Fruit fly (Drosophila melanogaster) whole organism, embryonic: ENCODE data around the gene CG15431.

Experiments used
- CG10147 ChIP-seq: fragments of 200-800 bp; sonication (Bioruptor generic); optimal IDR thresholded peaks from 2 replicates; lab custom pipeline; 2019; ENCODE audit warnings: missing biosample characterization, mild to moderate bottlenecking, missing genetic modification characterization, moderate library complexity
- CG10274 ChIP-seq: fragments of 200-800 bp; sonication (Bioruptor generic); optimal IDR thresholded peaks from 3 replicates; lab custom pipeline; 2017; ENCODE audit warnings: missing biosample characterization, mild to moderate bottlenecking, missing genetic modification characterization
- CG10462 ChIP-seq: fragments of 200-800 bp; sonication (Bioruptor generic); optimal IDR thresholded peaks from 2 replicates; lab custom pipeline; 2016; ENCODE audit warnings: missing biosample characterization, missing genetic modification characterization
- CG11398 ChIP-seq: fragments of 200-800 bp; sonication (Bioruptor generic); optimal IDR thresholded peaks from 2 replicates; lab custom pipeline; 2016; ENCODE audit warnings: missing biosample characterization, missing genetic modification characterization
- CG12659 ChIP-seq: fragments of 200-800 bp; sonication (Bioruptor generic); optimal IDR thresholded peaks from 3 replicates; lab custom pipeline; 2017; ENCODE audit warnings: mild to moderate bottlenecking, missing biosample characterization, missing genetic modification reagents, missing genetic modification characterization
- CG14710 ChIP-seq: fragments of 200-800 bp; sonication (Bioruptor generic); optimal IDR thresholded peaks from 3 replicates; lab custom pipeline; 2019; ENCODE audit warnings: missing biosample characterization, mild to moderate bottlenecking, missing genetic modification characterization, moderate library complexity
- CG1647 ChIP-seq: fragments of 200-800 bp; sonication (Bioruptor generic); optimal IDR thresholded peaks from 3 replicates; lab custom pipeline; 2016; ENCODE audit warnings: missing biosample characterization, missing genetic modification characterization
- CG16815 ChIP-seq: fragments of 200-800 bp; sonication (Bioruptor generic); optimal IDR thresholded peaks from 3 replicates; lab custom pipeline; 2017; ENCODE audit warnings: missing biosample characterization, mild to moderate bottlenecking, missing genetic modification characterization
- CG17568 ChIP-seq: fragments of 200-800 bp; sonication (Bioruptor generic); optimal IDR thresholded peaks from 2 replicates; lab custom pipeline; 2018; ENCODE audit warnings: missing biosample characterization, mild to moderate bottlenecking, missing genetic modification characterization, moderate library complexity
- CG18599 ChIP-seq: fragments of 200-800 bp; sonication (Bioruptor generic); optimal IDR thresholded peaks from 3 replicates; lab custom pipeline; 2017; ENCODE audit warnings: missing biosample characterization, missing genetic modification characterization, mild to moderate bottlenecking, moderate library complexity, missing genetic modification reagents
- CG2199 ChIP-seq: fragments of 200-800 bp; sonication (Bioruptor generic); IDR thresholded peaks from 3 replicates; pipeline ENCODE4 v1.3.6; 2022; ENCODE audit warnings: missing biosample characterization, missing genetic modification characterization
- CG32532 ChIP-seq: fragments of 200-800 bp; sonication (Bioruptor generic); IDR thresholded peaks from 2 replicates; pipeline ENCODE4 v1.3.6; 2022; ENCODE audit warnings: missing biosample characterization, missing genetic modification characterization
- CG34376 ChIP-seq: fragments of 200-800 bp; sonication (Bioruptor generic); optimal IDR thresholded peaks from 2 replicates; lab custom pipeline; 2018; ENCODE audit warnings: missing biosample characterization, mild to moderate bottlenecking, missing genetic modification characterization
- CG6791 ChIP-seq: fragments of 200-800 bp; sonication (Bioruptor generic); IDR thresholded peaks from 3 replicates; pipeline ENCODE4 v1.3.6; 2022; ENCODE audit warnings: missing biosample characterization, missing genetic modification characterization; ENCODE audit not compliant: partially characterized antibody
- CG7786 ChIP-seq: fragments of 200-800 bp; sonication (Bioruptor generic); optimal IDR thresholded peaks from 2 replicates; lab custom pipeline; 2016; ENCODE audit warnings: missing biosample characterization, missing genetic modification characterization
- CG8281 ChIP-seq: fragments of 200-800 bp; sonication (Bioruptor generic); optimal IDR thresholded peaks from 2 replicates; lab custom pipeline; 2018; ENCODE audit warnings: missing biosample characterization, mild to moderate bottlenecking, missing genetic modification characterization, moderate library complexity
- CG8944 ChIP-seq: fragments of 200-800 bp; sonication (Bioruptor generic); optimal IDR thresholded peaks from 3 replicates; lab custom pipeline; 2016; ENCODE audit warnings: missing biosample characterization, missing genetic modification characterization
- CG9727 ChIP-seq: fragments of 200-800 bp; sonication (Bioruptor generic); optimal IDR thresholded peaks from 3 replicates; lab custom pipeline; 2017; ENCODE audit warnings: missing biosample characterization, mild to moderate bottlenecking, missing genetic modification characterization
- CoRest ChIP-seq: fragments of 200-800 bp; sonication (Bioruptor generic); optimal IDR thresholded peaks from 3 replicates; lab custom pipeline; 2018; ENCODE audit warnings: missing biosample characterization, mild to moderate bottlenecking, missing genetic modification characterization, moderate library complexity
- Dbx ChIP-seq: fragments of 200-800 bp; sonication (Bioruptor generic); IDR thresholded peaks from 3 replicates; pipeline ENCODE4 v1.3.6; 2022; ENCODE audit warnings: missing biosample characterization, missing genetic modification characterization
- H15 ChIP-seq: fragments of 200-800 bp; sonication (Bioruptor generic); IDR thresholded peaks from 3 replicates; pipeline ENCODE4 v1.3.6; 2022; ENCODE audit warnings: missing biosample characterization, missing genetic modification characterization
- Med ChIP-seq: fragments of 200-800 bp; sonication (Bioruptor generic); peaks from one replicate; lab custom pipeline; 2016; ENCODE audit warnings: missing biosample characterization, missing genetic modification characterization, mild to moderate bottlenecking, inconsistent platforms, moderate library complexity
- NFAT ChIP-seq: fragments of 200-800 bp; sonication (Bioruptor generic); IDR thresholded peaks from 2 replicates; pipeline ENCODE4 v1.3.6; 2022; ENCODE audit warnings: missing biosample characterization, missing genetic modification characterization
- Pdp1 ChIP-seq, 2 experiments: fragments of 200-800 bp; sonication (Bioruptor generic); optimal IDR thresholded peaks; 3 replicates each; lab custom pipeline; 2016; ENCODE audit warnings: missing biosample characterization in 2 of 2, missing genetic modification characterization in 2 of 2, mild to moderate bottlenecking in 1 of 2, moderate library complexity in 1 of 2
- Ssrp ChIP-seq: fragments of 200-800 bp; sonication (Bioruptor generic); optimal IDR thresholded peaks from 2 replicates; lab custom pipeline; 2018; ENCODE audit warnings: missing biosample characterization, mild to moderate bottlenecking, missing genetic modification characterization, moderate library complexity
- Stat92E ChIP-seq, 3 experiments: fragments of >200 bp in 2 of 3; fragments of 200-800 bp in 1 of 3; sonication (Bioruptor generic) in 1 of 3; optimal IDR thresholded peaks; 2 replicates each; lab custom pipeline; 2017 to 2019; ENCODE audit warnings: missing biosample characterization in 3 of 3, missing genetic modification characterization in 3 of 3, mild to moderate bottlenecking in 1 of 3, moderate library complexity in 1 of 3
- ara ChIP-seq: fragments of 200-800 bp; sonication (Bioruptor generic); IDR thresholded peaks from 2 replicates; pipeline ENCODE4 v1.3.6; 2022; ENCODE audit warnings: missing biosample characterization, missing genetic modification characterization
- chn ChIP-seq: fragments of 200-800 bp; sonication (Bioruptor generic); optimal IDR thresholded peaks from 2 replicates; lab custom pipeline; 2016; ENCODE audit warnings: missing biosample characterization, missing genetic modification characterization
- croc ChIP-seq: fragments of 200-800 bp; sonication (Bioruptor generic); conservative IDR thresholded peaks from 3 replicates; pipeline ENCODE4 v1.3.6; 2022; ENCODE audit warnings: missing biosample characterization, missing genetic modification characterization
- dm ChIP-seq: fragments of 200-800 bp; sonication (Bioruptor generic); optimal IDR thresholded peaks from 3 replicates; lab custom pipeline; 2016; ENCODE audit warnings: missing biosample characterization, missing genetic modification characterization
- ems ChIP-seq: fragments of 200-800 bp; sonication (Bioruptor generic); optimal IDR thresholded peaks from 3 replicates; lab custom pipeline; 2016; ENCODE audit warnings: missing biosample characterization, missing genetic modification characterization
- gcm ChIP-seq: fragments of 200-800 bp; sonication (Bioruptor generic); optimal IDR thresholded peaks from 2 replicates; lab custom pipeline; 2019; ENCODE audit warnings: missing biosample characterization, mild to moderate bottlenecking, missing genetic modification characterization, moderate library complexity
- ham ChIP-seq: fragments of 200-800 bp; sonication (Bioruptor generic); IDR thresholded peaks from 2 replicates; pipeline ENCODE4 v1.3.6; 2022; ENCODE audit warnings: missing biosample characterization, missing genetic modification characterization
- hbn ChIP-seq: fragments of 200-800 bp; sonication (Bioruptor generic); IDR thresholded peaks from 2 replicates; pipeline ENCODE4 v1.3.6; 2022; ENCODE audit warnings: missing biosample characterization, missing genetic modification characterization; ENCODE audit not compliant: partially characterized antibody
- her ChIP-seq: fragments of 200-800 bp; sonication (Bioruptor generic); optimal IDR thresholded peaks from 2 replicates; lab custom pipeline; 2016; ENCODE audit warnings: missing biosample characterization, missing genetic modification characterization
- inv ChIP-seq: fragments of 200-800 bp; sonication (Bioruptor generic); IDR thresholded peaks from 2 replicates; pipeline ENCODE4 v1.3.6; 2022; ENCODE audit warnings: missing biosample characterization, missing genetic modification characterization; ENCODE audit not compliant: partially characterized antibody
- ken ChIP-seq: fragments of 200-800 bp; sonication (Bioruptor generic); IDR thresholded peaks from 3 replicates; pipeline ENCODE4 v1.3.6; 2022; ENCODE audit warnings: missing biosample characterization, missing genetic modification characterization
- nom ChIP-seq: fragments of 200-800 bp; sonication (Bioruptor generic); optimal IDR thresholded peaks from 2 replicates; lab custom pipeline; 2017; ENCODE audit warnings: missing biosample characterization, missing genetic modification characterization, mild to moderate bottlenecking, moderate library complexity, missing genetic modification reagents
- odd ChIP-seq: fragments of 200-800 bp; sonication (Bioruptor generic); optimal IDR thresholded peaks from 2 replicates; lab custom pipeline; 2017; ENCODE audit warnings: missing biosample characterization, mild to moderate bottlenecking, missing genetic modification characterization
- pzg ChIP-seq: fragments of 200-800 bp; sonication (Bioruptor generic); optimal IDR thresholded peaks from 3 replicates; lab custom pipeline; 2018; ENCODE audit warnings: missing biosample characterization, mild to moderate bottlenecking, missing genetic modification characterization, moderate library complexity
- sima ChIP-seq: fragments of 200-800 bp; sonication (Bioruptor generic); optimal IDR thresholded peaks from 2 replicates; lab custom pipeline; 2016; ENCODE audit warnings: missing biosample characterization, missing genetic modification characterization
- so ChIP-seq: fragments of 200-800 bp; sonication (Bioruptor generic); IDR thresholded peaks from 3 replicates; pipeline ENCODE4 v1.3.6; 2022; ENCODE audit warnings: missing biosample characterization, missing genetic modification characterization
- sug ChIP-seq: fragments of 200-800 bp; optimal IDR thresholded peaks from 2 replicates; lab custom pipeline; 2019; ENCODE audit warnings: missing biosample characterization, mild to moderate bottlenecking, missing genetic modification characterization, moderate library complexity
- toy ChIP-seq: fragments of 200-800 bp; sonication (Bioruptor generic); IDR thresholded peaks from 2 replicates; pipeline ENCODE4 v1.3.6; 2022; ENCODE audit warnings: missing biosample characterization, missing genetic modification characterization
- trem ChIP-seq: fragments of 200-800 bp; optimal IDR thresholded peaks from 3 replicates; lab custom pipeline; 2019; ENCODE audit warnings: missing biosample characterization, mild to moderate bottlenecking, missing genetic modification characterization, moderate library complexity

The CG15431 gene

dm6 chr2L:4389405-4390115, 51.5 kb downstream of the CG15431 start (continued):
- TF ChIP-seq Pdp1 (GFP tag; optimal IDR thresholded peaks at IDR 0.05; lab: Kevin White, UChicago): peak in 1 of 2 experiments; percentile 76
- no peak for TF ChIP-seq CG10462 (GFP tag; lab: Kevin White, UChicago)
- no peak for TF ChIP-seq CG8944
- TF ChIP-seq CG10147 (GFP tag; lab: Kevin White, UChicago): no peak
- no peak for TF ChIP-seq CG18599 (GFP tag; lab: Kevin White, UChicago)

- peak; percentile 6 for TF ChIP-seq sug (tag; lab: Kevin White, UChicago)
- TF ChIP-seq her (GFP tag; lab: Kevin White, UChicago): no peak
- no peak for TF ChIP-seq CG8281 (tag; lab: Kevin White, UChicago)
- TF ChIP-seq CG34376: peak; percentile 64
- 0 out of 2 replicates have a peak, but pooled peaks have one; percentile 12 for TF ChIP-seq ham (GFP tag; lab: Robert Waterston, UW)
- TF ChIP-seq nom (GFP tag; lab: Kevin White, UChicago): peak; percentile 42
These were observed 53.1 kb downstream of the CG15431 start, which contains the start of gene Tps1 for dm6 chr2L:4388027-4388426. Tps1 (plus strand) TSS chr2L:4388327.

- TF ChIP-seq odd (GFP tag; lab: Kevin White, UChicago): no peak
- no peak for TF ChIP-seq dm
- TF ChIP-seq CG16815 (GFP tag; lab: Kevin White, UChicago): no peak
- TF ChIP-seq chn (GFP tag; lab: Kevin White, UChicago): no peak
- TF ChIP-seq CG2199: no peak
- no peak for TF ChIP-seq CG12659 (GFP tag; lab: Kevin White, UChicago)
- no peak for TF ChIP-seq CG32532 (GFP tag; lab: Robert Waterston, UW)
- TF ChIP-seq Ssrp: no peak
- no peak for TF ChIP-seq CG9727
- peak; percentile 51 for TF ChIP-seq CoRest (tag; lab: Kevin White, UChicago)
- no peak; the same call in 1 of the 2 replicates for TF ChIP-seq hbn
- TF ChIP-seq gcm (GFP tag; lab: Kevin White, UChicago): no peak
- peak; percentile 26 for TF ChIP-seq CG14710 (tag; lab: Kevin White, UChicago)
- TF ChIP-seq ems (GFP tag; lab: Kevin White, UChicago): no peak
- no peak for TF ChIP-seq ara
- no peak for TF ChIP-seq CG1647 (GFP tag; lab: Kevin White, UChicago)
- no peak for TF ChIP-seq CG10274
- TF ChIP-seq CG6791: peak; percentile 76
- TF ChIP-seq Stat92E (GFP tag; optimal IDR thresholded peaks at IDR 0.05; lab: Kevin White, UChicago): no peak
- TF ChIP-seq inv (GFP tag; lab: Robert Waterston, UW): no peak
- TF ChIP-seq sima (GFP tag; lab: Kevin White, UChicago): no peak
- TF ChIP-seq CG17568 (GFP tag; lab: Kevin White, UChicago): no peak
- peak; percentile 37 for TF ChIP-seq trem (tag; lab: Kevin White, UChicago)
- peak; percentile 72 for TF ChIP-seq pzg
- TF ChIP-seq NFAT (GFP tag; lab: Robert Waterston, UW): no peak
- peak; percentile 80 for TF ChIP-seq Med (GFP tag; lab: Kevin White, UChicago)
- TF ChIP-seq Dbx (GFP tag; lab: Robert Waterston, UW): no peak
- TF ChIP-seq so (GFP tag; lab: Robert Waterston, UW): no peak
- no peak for TF ChIP-seq toy
- no peak for TF ChIP-seq croc (GFP tag; lab: Robert Waterston, UW)
- TF ChIP-seq CG11398 (GFP tag; lab: Kevin White, UChicago): no peak
- TF ChIP-seq H15 (GFP tag; lab: Robert Waterston, UW): no peak
- no peak for TF ChIP-seq ken (GFP tag; lab: Robert Waterston, UW)
- TF ChIP-seq CG7786: no peak
These were observed 54.0 kb downstream of the CG15431 start, which contains the start of gene Psf2 for dm6 chr2L:4386926-4387550. Psf2 (minus strand) TSS chr2L:4387356.
